Fruit fly (Drosophila melanogaster) ovary, adult (tissue): Measurements from ENCODE around the gene Charon.

Experiments
- CG17801 ChIP-seq: fragments of 200-800 bp; optimal IDR thresholded peaks from 2 replicates; lab custom pipeline; 2019; ENCODE audit warnings: missing biosample characterization, mild to moderate bottlenecking, missing genetic modification characterization, moderate library complexity; ENCODE audit not compliant: partially characterized antibody

The Charon gene

DNA sequence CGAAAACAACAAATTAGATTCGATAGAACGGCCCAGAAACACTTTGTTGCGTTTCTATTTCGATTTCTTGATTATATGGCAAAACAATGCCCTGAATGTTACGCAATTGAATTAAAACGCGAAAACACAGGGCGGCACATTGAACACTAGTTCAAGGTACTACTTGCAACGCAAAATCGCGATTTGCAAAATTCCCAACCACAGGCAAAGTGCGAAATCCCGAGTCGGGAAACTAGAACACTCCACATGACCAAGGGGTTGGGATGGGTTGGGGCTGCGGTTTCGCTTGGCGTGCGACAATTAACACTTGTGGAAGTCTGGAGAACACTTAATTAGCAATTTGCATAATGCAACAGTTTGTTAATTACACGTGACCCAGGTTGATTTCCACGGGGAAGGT lies 48.3 kb downstream of the Charon start:
- TF ChIP-seq CG17801 (GFP tag; lab: Kevin White, UChicago), result no peak

DNA sequence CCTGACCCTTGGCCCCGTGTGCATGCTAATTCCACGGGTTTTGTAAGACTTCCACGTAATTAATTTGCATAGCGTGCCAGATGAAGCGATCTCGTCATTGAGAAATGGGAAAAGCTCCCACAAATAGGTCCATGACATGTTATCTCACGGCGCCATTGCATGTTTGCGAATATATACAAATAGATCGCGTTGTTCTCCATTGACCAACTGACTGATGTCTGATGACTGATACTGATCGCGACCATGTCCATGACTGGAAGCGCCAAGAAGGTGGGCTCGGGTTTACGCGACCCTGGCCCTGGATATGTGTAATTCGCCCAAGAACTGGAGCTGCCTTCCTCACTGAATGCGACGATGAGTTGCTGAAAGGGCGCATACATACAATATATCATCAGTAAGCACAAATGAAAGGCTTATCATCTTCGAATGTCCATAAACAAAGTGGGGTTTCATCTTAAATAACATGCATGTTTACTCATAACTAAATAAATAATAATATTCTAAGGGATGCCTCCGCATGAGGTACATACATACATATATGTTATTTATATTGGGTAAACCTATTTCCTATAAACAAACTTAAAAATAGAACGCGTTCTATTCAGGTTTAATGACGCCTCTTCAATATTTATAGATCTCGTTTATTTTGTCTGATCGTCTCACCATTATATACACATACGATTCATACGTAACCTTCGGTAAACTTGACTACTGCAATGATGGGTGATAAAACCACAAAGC lies 49.4 kb downstream of the Charon start:
- TF ChIP-seq CG17801 (GFP tag; lab: Kevin White, UChicago), result peak; percentile 35

DNA sequence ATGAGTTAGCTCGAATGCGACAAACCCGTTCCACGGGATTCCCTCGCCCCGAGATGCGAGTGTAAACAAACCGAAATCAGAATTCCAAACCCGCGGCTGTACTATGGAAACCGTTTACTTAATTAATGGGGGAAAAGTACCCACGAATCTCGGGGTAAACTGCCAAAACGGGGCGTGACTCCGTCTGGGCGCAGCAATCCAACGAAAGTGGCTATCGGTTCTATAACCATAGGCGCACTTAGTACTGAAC lies 50.0 kb downstream of the Charon start:
- no peak for TF ChIP-seq CG17801 (GFP tag; lab: Kevin White, UChicago)

DNA sequence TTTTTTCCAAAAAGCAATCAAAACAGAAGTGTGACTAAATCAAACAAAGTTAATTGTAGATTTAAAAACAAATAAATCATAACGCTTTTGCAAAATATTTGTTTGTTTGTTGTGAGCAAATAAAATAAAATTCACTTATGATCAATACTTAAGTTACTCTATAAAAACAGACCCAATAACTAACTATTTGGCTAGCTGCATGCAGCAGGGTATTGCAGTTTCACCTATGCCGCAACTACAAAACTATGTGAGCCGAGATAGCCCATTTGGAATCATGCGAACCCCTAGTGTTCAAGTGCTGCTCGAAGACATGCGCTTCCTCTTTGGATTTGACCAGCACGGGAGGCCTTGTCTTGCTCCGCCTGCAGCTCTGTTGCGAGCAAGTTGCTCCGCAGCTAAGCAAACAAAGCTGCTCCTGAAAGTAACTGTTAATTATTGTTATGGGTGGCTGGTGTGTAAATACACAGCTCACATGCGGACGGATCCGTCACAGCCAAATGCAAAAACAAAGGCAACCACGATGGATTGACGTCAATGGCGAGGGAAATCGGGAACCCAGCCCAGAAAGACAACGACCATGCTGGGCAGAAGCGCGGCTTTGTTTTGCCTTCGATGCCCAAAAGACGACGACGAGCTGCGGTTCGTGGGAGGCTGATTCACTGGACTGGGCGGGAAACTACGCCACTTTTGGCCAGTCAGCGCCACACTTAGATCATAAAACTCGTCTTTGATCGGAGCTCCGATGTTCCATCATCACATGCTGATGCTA lies 50.5 kb downstream of the Charon start:
- TF ChIP-seq CG17801 (GFP tag; lab: Kevin White, UChicago), result no peak
